Fruit fly (Drosophila melanogaster) whole organism, embryonic: ENCODE data around the gene dpp.

Experiments
- Blimp-1 ChIP-seq: fragments of 200-800 bp; sonication (Bioruptor generic); optimal IDR thresholded peaks from 3 replicates; lab custom pipeline; 2018; ENCODE audit warnings: missing biosample characterization, missing genetic modification characterization, mild to moderate bottlenecking, moderate library complexity, missing genetic modification reagents
- CG10431 ChIP-seq: fragments of 200-800 bp; sonication (Bioruptor generic); optimal IDR thresholded peaks from 3 replicates; lab custom pipeline; 2018; ENCODE audit warnings: missing biosample characterization, mild to moderate bottlenecking, missing genetic modification characterization
- CG11456 ChIP-seq: fragments of 200-800 bp; sonication (Bioruptor generic); IDR thresholded peaks from 3 replicates; pipeline ENCODE4 v1.3.6; 2022; ENCODE audit warnings: missing biosample characterization, missing genetic modification characterization
- CG11504 ChIP-seq: fragments of 200-800 bp; sonication (Bioruptor generic); optimal IDR thresholded peaks from 3 replicates; lab custom pipeline; 2019; ENCODE audit warnings: missing biosample characterization, mild to moderate bottlenecking, missing genetic modification characterization, moderate library complexity
- CG11560 ChIP-seq: fragments of 200-800 bp; sonication (Bioruptor generic); IDR thresholded peaks from 3 replicates; pipeline ENCODE4 v1.3.6; 2022; ENCODE audit warnings: missing biosample characterization, missing genetic modification characterization
- CG13296 ChIP-seq: fragments of 200-800 bp; sonication (Bioruptor generic); optimal IDR thresholded peaks from 3 replicates; lab custom pipeline; 2018; ENCODE audit warnings: missing biosample characterization, mild to moderate bottlenecking, missing genetic modification characterization
- CG17361 ChIP-seq: fragments of 200-800 bp; sonication (Bioruptor generic); IDR thresholded peaks from 3 replicates; pipeline ENCODE4 v1.3.6; 2022; ENCODE audit warnings: missing biosample characterization, missing genetic modification characterization
- CG18262 ChIP-seq: fragments of 200-800 bp; optimal IDR thresholded peaks from 3 replicates; lab custom pipeline; 2019; ENCODE audit warnings: missing biosample characterization, mild to moderate bottlenecking, missing genetic modification characterization, moderate library complexity
- CG18599 ChIP-seq: fragments of 200-800 bp; sonication (Bioruptor generic); optimal IDR thresholded peaks from 3 replicates; lab custom pipeline; 2017; ENCODE audit warnings: missing biosample characterization, missing genetic modification characterization, mild to moderate bottlenecking, moderate library complexity, missing genetic modification reagents
- CG18619 ChIP-seq: fragments of 200-800 bp; sonication (Bioruptor generic); optimal IDR thresholded peaks from 3 replicates; lab custom pipeline; 2017; ENCODE audit warnings: missing biosample characterization, mild to moderate bottlenecking, missing genetic modification characterization
- CG2202 ChIP-seq: fragments of 200-800 bp; sonication (Bioruptor generic); optimal IDR thresholded peaks from 2 replicates; lab custom pipeline; 2018; ENCODE audit warnings: missing biosample characterization, mild to moderate bottlenecking, missing genetic modification characterization
- CG3847 ChIP-seq: fragments of 200-800 bp; sonication (Bioruptor generic); IDR thresholded peaks from 2 replicates; pipeline ENCODE4 v1.3.6; 2022; ENCODE audit warnings: missing biosample characterization, missing genetic modification characterization
- CG4404 ChIP-seq: fragments of 200-800 bp; sonication (Bioruptor generic); IDR thresholded peaks from 2 replicates; pipeline ENCODE4 v1.3.6; 2022; ENCODE audit warnings: missing biosample characterization, missing genetic modification characterization
- CG4424 ChIP-seq: fragments of 200-800 bp; sonication (Bioruptor generic); optimal IDR thresholded peaks from 3 replicates; lab custom pipeline; 2016; ENCODE audit warnings: missing biosample characterization, missing genetic modification characterization
- CG7987 ChIP-seq: fragments of 200-800 bp; sonication (Bioruptor generic); optimal IDR thresholded peaks from 2 replicates; lab custom pipeline; 2018; ENCODE audit warnings: missing biosample characterization, mild to moderate bottlenecking, missing genetic modification characterization, moderate library complexity
- CG9215 ChIP-seq: fragments of 200-800 bp; sonication (Bioruptor generic); IDR thresholded peaks from 2 replicates; pipeline ENCODE4 v1.3.6; 2022; ENCODE audit warnings: missing biosample characterization, missing genetic modification characterization
- CHES-1-like ChIP-seq: fragments of 200-800 bp; sonication (Bioruptor generic); optimal IDR thresholded peaks from 2 replicates; lab custom pipeline; 2016; ENCODE audit warnings: missing biosample characterization, missing genetic modification characterization
- Doc2 ChIP-seq: fragments of 200-800 bp; sonication (Bioruptor generic); IDR thresholded peaks from 2 replicates; pipeline ENCODE4 v1.3.6; 2022; ENCODE audit warnings: missing biosample characterization, missing genetic modification characterization
- Ets97D ChIP-seq: fragments of 200-800 bp; sonication (Bioruptor generic); optimal IDR thresholded peaks from 3 replicates; lab custom pipeline; 2016; ENCODE audit warnings: missing biosample characterization, missing genetic modification characterization
- Fer3 ChIP-seq: fragments of 200-800 bp; sonication (Bioruptor generic); optimal IDR thresholded peaks from 2 replicates; lab custom pipeline; 2018; ENCODE audit warnings: missing biosample characterization, mild to moderate bottlenecking, missing genetic modification characterization, moderate library complexity
- GATAe ChIP-seq: fragments of 200-800 bp; sonication (Bioruptor generic); conservative IDR thresholded peaks from 2 replicates; pipeline ENCODE4 v1.3.6; 2022; ENCODE audit warnings: missing biosample characterization, missing genetic modification characterization
- HLH54F ChIP-seq: fragments of 200-800 bp; sonication (Bioruptor generic); optimal IDR thresholded peaks from 3 replicates; lab custom pipeline; 2016; ENCODE audit warnings: missing biosample characterization, missing genetic modification characterization
- Hr3 ChIP-seq: fragments of 200-800 bp; sonication (Bioruptor generic); optimal IDR thresholded peaks from 3 replicates; lab custom pipeline; 2016; ENCODE audit warnings: missing biosample characterization, missing genetic modification characterization
- Jarid2 ChIP-seq: fragments of 200-800 bp; sonication (Bioruptor generic); optimal IDR thresholded peaks from 3 replicates; lab custom pipeline; 2017; ENCODE audit warnings: mild to moderate bottlenecking, missing biosample characterization, missing genetic modification reagents, missing genetic modification characterization
- Oaz ChIP-seq: fragments of 200-800 bp; sonication (Bioruptor generic); IDR thresholded peaks from 2 replicates; pipeline ENCODE4 v1.3.6; 2022; ENCODE audit warnings: missing biosample characterization, missing genetic modification characterization
- Opbp ChIP-seq: fragments of 200-800 bp; sonication (Bioruptor generic); IDR thresholded peaks from 3 replicates; pipeline ENCODE4 v1.3.6; 2022; ENCODE audit warnings: missing biosample characterization, missing genetic modification characterization; ENCODE audit not compliant: partially characterized antibody
- Spps ChIP-seq: fragments of 200-800 bp; sonication (Bioruptor generic); optimal IDR thresholded peaks from 2 replicates; lab custom pipeline; 2018; ENCODE audit warnings: missing biosample characterization, mild to moderate bottlenecking, missing genetic modification characterization
- Ssrp ChIP-seq: fragments of 200-800 bp; sonication (Bioruptor generic); optimal IDR thresholded peaks from 2 replicates; lab custom pipeline; 2018; ENCODE audit warnings: missing biosample characterization, mild to moderate bottlenecking, missing genetic modification characterization, moderate library complexity
- Tbp ChIP-seq: fragments of >200 bp; optimal IDR thresholded peaks from 2 replicates; lab custom pipeline; 2018; ENCODE audit warnings: missing biosample characterization, missing genetic modification characterization
- bigmax ChIP-seq: fragments of 200-800 bp; sonication (Bioruptor generic); optimal IDR thresholded peaks from 2 replicates; lab custom pipeline; 2018; ENCODE audit warnings: missing biosample characterization, mild to moderate bottlenecking, missing genetic modification characterization
- cato ChIP-seq: fragments of 200-800 bp; sonication (Bioruptor generic); optimal IDR thresholded peaks from 2 replicates; lab custom pipeline; 2016; ENCODE audit warnings: missing biosample characterization, missing genetic modification characterization, borderline replicate concordance
- caup ChIP-seq: fragments of 200-800 bp; sonication (Bioruptor generic); optimal IDR thresholded peaks from 3 replicates; lab custom pipeline; 2017; ENCODE audit warnings: missing biosample characterization, mild to moderate bottlenecking, missing genetic modification characterization, moderate library complexity; ENCODE audit not compliant: severe bottlenecking
- chn ChIP-seq: fragments of 200-800 bp; sonication (Bioruptor generic); optimal IDR thresholded peaks from 2 replicates; lab custom pipeline; 2016; ENCODE audit warnings: missing biosample characterization, missing genetic modification characterization
- crp ChIP-seq, 2 experiments: fragments of 200-800 bp; sonication (Bioruptor generic); optimal IDR thresholded peaks; 2 replicates in 1 of 2; 3 replicates in 1 of 2; lab custom pipeline; 2017; ENCODE audit warnings: missing biosample characterization in 2 of 2, missing genetic modification characterization in 2 of 2, mild to moderate bottlenecking in 1 of 2, moderate library complexity in 1 of 2
- dan ChIP-seq: fragments of 200-800 bp; sonication (Bioruptor generic); IDR thresholded peaks from 2 replicates; pipeline ENCODE4 v1.3.6; 2022; ENCODE audit warnings: missing biosample characterization, missing genetic modification characterization
- eyg ChIP-seq: fragments of 200-800 bp; sonication (Bioruptor generic); optimal IDR thresholded peaks from 3 replicates; lab custom pipeline; 2016; ENCODE audit warnings: missing biosample characterization, missing genetic modification characterization
- inv ChIP-seq: fragments of 200-800 bp; sonication (Bioruptor generic); IDR thresholded peaks from 2 replicates; pipeline ENCODE4 v1.3.6; 2022; ENCODE audit warnings: missing biosample characterization, missing genetic modification characterization; ENCODE audit not compliant: partially characterized antibody
- lilli ChIP-seq: fragments of 200-800 bp; sonication (Bioruptor generic); optimal IDR thresholded peaks from 3 replicates; lab custom pipeline; 2016; ENCODE audit warnings: missing biosample characterization, missing genetic modification characterization
- maf-S ChIP-seq: fragments of 200-800 bp; sonication (Bioruptor generic); optimal IDR thresholded peaks from 2 replicates; lab custom pipeline; 2016; ENCODE audit warnings: missing biosample characterization, missing genetic modification characterization
- nerfin-2 ChIP-seq: fragments of 200-800 bp; sonication (Bioruptor generic); IDR thresholded peaks from 2 replicates; pipeline ENCODE4 v1.3.6; 2022; ENCODE audit warnings: missing biosample characterization, missing genetic modification characterization; ENCODE audit not compliant: partially characterized antibody
- pan ChIP-seq, 4 experiments: fragments of >200 bp in 3 of 4; fragments of 200-800 bp in 1 of 4; sonication (Bioruptor generic) in 1 of 4; optimal IDR thresholded peaks in 3 of 4; IDR thresholded peaks in 1 of 4; 2 replicates each; pipeline versions ENCODE4 v1.3.6 to Lab custom; 2017 to 2022; ENCODE audit warnings: missing biosample characterization in 2 of 4, missing genetic modification characterization in 2 of 4, mixed read lengths in 1 of 4
- pum ChIP-seq: fragments of 200-800 bp; sonication (Bioruptor generic); optimal IDR thresholded peaks from 2 replicates; lab custom pipeline; 2016; ENCODE audit warnings: missing biosample characterization, missing genetic modification characterization
- stwl ChIP-seq: fragments of 200-800 bp; sonication (Bioruptor generic); optimal IDR thresholded peaks from 3 replicates; lab custom pipeline; 2018; ENCODE audit warnings: missing biosample characterization, mild to moderate bottlenecking, missing genetic modification characterization, moderate library complexity
- twi ChIP-seq: fragments of 200-800 bp; optimal IDR thresholded peaks from 2 replicates; lab custom pipeline; 2019; ENCODE audit warnings: missing biosample characterization, mild to moderate bottlenecking, missing genetic modification characterization, moderate library complexity
- vfl ChIP-seq: fragments of 200-800 bp; sonication (Bioruptor generic); optimal IDR thresholded peaks from 2 replicates; lab custom pipeline; 2016; ENCODE audit warnings: missing biosample characterization, missing genetic modification characterization
- vnd ChIP-seq: fragments of 200-800 bp; sonication (Bioruptor generic); IDR thresholded peaks from 3 replicates; pipeline ENCODE4 v1.3.6; 2022; ENCODE audit warnings: missing biosample characterization, missing genetic modification characterization; ENCODE audit not compliant: partially characterized antibody

The dpp gene

DNA sequence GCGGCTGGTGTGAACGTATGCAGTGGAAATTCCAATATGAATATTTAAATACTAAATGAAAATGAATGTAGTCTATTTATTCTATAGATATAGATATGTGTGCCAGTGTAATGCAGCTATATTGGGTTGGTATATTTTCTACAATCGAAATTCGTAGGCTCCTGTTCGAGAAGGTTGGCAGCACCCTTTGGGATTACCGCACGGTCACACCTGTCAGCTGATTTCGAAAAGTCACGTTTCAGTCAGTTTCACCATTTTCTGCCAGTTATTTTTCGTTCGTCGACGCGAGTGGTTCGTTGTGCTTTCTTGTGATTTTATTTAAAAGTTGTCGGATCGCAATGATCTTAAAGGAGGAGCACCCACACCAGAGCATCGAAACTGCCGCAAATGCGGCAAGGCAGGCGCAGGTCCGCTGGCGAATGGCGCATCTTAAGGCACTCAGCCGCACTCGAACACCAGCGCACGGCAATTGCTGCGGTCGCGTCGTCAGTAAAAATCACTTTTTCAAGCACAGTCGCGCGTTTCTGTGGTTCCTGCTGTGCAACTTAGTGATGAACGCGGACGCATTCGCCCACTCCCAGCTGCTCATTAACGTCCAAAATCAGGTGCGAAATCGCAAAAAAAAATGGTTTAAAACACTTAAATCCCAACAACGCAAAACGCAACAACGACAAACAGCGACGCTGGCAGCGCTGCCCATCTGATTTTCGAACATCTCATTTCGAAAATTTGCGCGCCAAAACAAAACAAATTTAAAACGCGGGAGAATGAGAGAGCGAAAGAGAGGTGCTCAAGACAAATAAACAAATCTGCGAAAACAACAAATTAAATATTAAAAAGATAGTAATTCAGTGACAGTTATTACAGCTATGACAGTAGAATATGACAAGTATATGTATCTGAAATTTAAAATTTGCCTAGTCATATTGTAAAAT lies 64.8 kb downstream of the dpp start, which contains the start of gene oaf (continued):
- TF ChIP-seq Opbp (GFP tag; lab: Robert Waterston, UW), result peak; percentile 58; the same call in 2 of the 3 replicates
- peak; percentile 43 for TF ChIP-seq Hr3 (GFP tag; lab: Kevin White, UChicago)
- peak; percentile 98 for TF ChIP-seq Jarid2 (GFP tag; lab: Kevin White, UChicago)
- TF ChIP-seq CG9215 (GFP tag; lab: Robert Waterston, UW), result no peak
- TF ChIP-seq bigmax (GFP tag; lab: Kevin White, UChicago), result peak; percentile 21
- peak; percentile 24 for TF ChIP-seq chn (GFP tag; lab: Kevin White, UChicago)
- TF ChIP-seq CG2202 (tag; lab: Kevin White, UChicago), result peak; percentile 33
- peak; percentile 62 for TF ChIP-seq CG17361 (GFP tag; lab: Robert Waterston, UW)
- peak; percentile 43 for TF ChIP-seq CG10431 (GFP tag; lab: Kevin White, UChicago)
- TF ChIP-seq pan (optimal IDR thresholded peaks at IDR 0.05; lab: Kevin White, UChicago), result no peak
- peak in 1 of 2 experiments; percentile 31 for TF ChIP-seq pan (GFP tag; optimal IDR thresholded peaks at IDR 0.05 in 1 of 2, IDR thresholded peaks at IDR 0.05 in 1 of 2)
- TF ChIP-seq Ets97D (GFP tag; lab: Kevin White, UChicago), result peak; percentile 74
- 0 out of 2 replicates have a peak, but pooled peaks have one; percentile 33 for TF ChIP-seq Oaz (GFP tag; lab: Robert Waterston, UW)
- peak; percentile 5 for TF ChIP-seq CG18599
- peak; percentile 89 for TF ChIP-seq stwl (tag; lab: Kevin White, UChicago)
- no peak for TF ChIP-seq CG18619 (GFP tag; lab: Kevin White, UChicago)
- no peak for TF ChIP-seq Doc2 (GFP tag; lab: Robert Waterston, UW)
- TF ChIP-seq GATAe, result no peak
- TF ChIP-seq twi, result peak; percentile 36
- peak; percentile 32; the same call in 1 of the 2 replicates for TF ChIP-seq inv (GFP tag; lab: Robert Waterston, UW)
- TF ChIP-seq Tbp (GFP tag; lab: Kevin White, UChicago), result no peak
- peak; percentile 60 for TF ChIP-seq CG11504
- peak; percentile 60 for TF ChIP-seq CG4424 (GFP tag; lab: Kevin White, UChicago)
- 0 out of 2 replicates have a peak, but pooled peaks have one; percentile 29 for TF ChIP-seq nerfin-2 (GFP tag; lab: Robert Waterston, UW)
- peak; percentile 99 to 100 for TF ChIP-seq crp (GFP tag; optimal IDR thresholded peaks at IDR 0.05; lab: Kevin White, UChicago)
- no peak for TF ChIP-seq CG4404 (GFP tag; lab: Robert Waterston, UW)
- peak; percentile 39 for TF ChIP-seq Fer3 (tag; lab: Kevin White, UChicago)
- peak; percentile 40 for TF ChIP-seq eyg
- TF ChIP-seq CG7987 (GFP tag; lab: Kevin White, UChicago), result peak; percentile 16
- peak; percentile 27 for TF ChIP-seq pum (GFP tag; lab: Kevin White, UChicago)
- TF ChIP-seq cato (GFP tag; lab: Kevin White, UChicago), result no peak
- TF ChIP-seq vnd (GFP tag; lab: Robert Waterston, UW), result 0 out of 3 replicates have a peak, but pooled peaks have one; percentile 7
- peak; percentile 22 for TF ChIP-seq CG18262 (tag; lab: Kevin White, UChicago)
- TF ChIP-seq CG11456 (GFP tag; lab: Robert Waterston, UW), result peak; percentile 11; the same call in 1 of the 3 replicates
- TF ChIP-seq CG3847 (GFP tag; lab: Robert Waterston, UW), result peak; percentile 84
- TF ChIP-seq CG13296 (GFP tag; lab: Kevin White, UChicago), result no peak
- TF ChIP-seq CHES-1-like (GFP tag; lab: Kevin White, UChicago), result peak; percentile 14
- no peak for TF ChIP-seq CG11560 (tag; lab: Robert Waterston, UW)
- TF ChIP-seq lilli, result peak; percentile 73
- TF ChIP-seq dan, result no peak
- TF ChIP-seq maf-S (GFP tag; lab: Kevin White, UChicago), result peak; percentile 22
- TF ChIP-seq caup, result peak; percentile 8
- peak; percentile 28 for TF ChIP-seq vfl (GFP tag; lab: Kevin White, UChicago)
- TF ChIP-seq HLH54F (GFP tag; lab: Kevin White, UChicago), result peak; percentile 39
- no peak for TF ChIP-seq Ssrp
- peak; percentile 31 for TF ChIP-seq Blimp-1
- no peak for TF ChIP-seq Spps (tag; lab: Kevin White, UChicago)
